Fruit fly (Drosophila melanogaster) whole organism, pupa: ENCODE data around the gene CG32192.

ENCODE experiments used
- CG15710 ChIP-seq: fragments of 200-800 bp; sonication (Bioruptor generic); optimal IDR thresholded peaks from 2 replicates; lab custom pipeline; 2018; ENCODE audit warnings: missing biosample characterization, mild to moderate bottlenecking, missing genetic modification characterization, moderate library complexity
- CG32121 ChIP-seq: fragments of 200-800 bp; sonication (Bioruptor generic); IDR thresholded peaks from 2 replicates; pipeline ENCODE4 v1.3.6; 2022; ENCODE audit warnings: missing biosample characterization, missing genetic modification characterization
- D1 ChIP-seq: fragments of 200-800 bp; sonication (Bioruptor generic); optimal IDR thresholded peaks from 2 replicates; lab custom pipeline; 2018; ENCODE audit warnings: missing biosample characterization, mild to moderate bottlenecking, missing genetic modification characterization, moderate library complexity
- EcR ChIP-seq: fragments of 200-800 bp; sonication (Bioruptor generic); optimal IDR thresholded peaks from 3 replicates; lab custom pipeline; 2019; ENCODE audit warnings: missing biosample characterization, missing genetic modification characterization, mild to moderate bottlenecking, moderate library complexity, missing genetic modification reagents
- Pif1B ChIP-seq: fragments of 200-800 bp; sonication (Bioruptor generic); optimal IDR thresholded peaks from 3 replicates; lab custom pipeline; 2016; ENCODE audit warnings: missing biosample characterization, missing genetic modification characterization

DNA sequence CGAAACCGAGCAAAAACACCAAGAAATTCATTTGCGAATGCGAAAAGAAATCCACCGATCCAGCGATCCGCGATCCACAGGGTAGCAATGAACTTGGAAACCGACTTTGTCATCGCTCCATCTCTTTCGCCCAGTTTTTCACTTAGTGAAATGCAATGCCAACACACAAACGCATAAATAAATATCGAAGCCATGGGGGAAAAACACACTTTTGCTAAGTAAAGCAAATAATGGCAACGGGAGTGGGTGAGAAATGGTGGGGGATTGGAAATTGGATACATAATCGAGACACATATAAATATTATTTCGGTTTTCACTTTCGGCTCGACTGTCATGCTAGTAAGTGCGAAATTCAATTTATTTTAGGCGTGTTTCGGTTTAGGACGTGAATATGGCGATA, 43.2 kb upstream of the CG32192 start:
- no peak for TF ChIP-seq EcR (GFP tag; lab: Kevin White, UChicago)
- no peak for TF ChIP-seq CG15710 (tag; lab: Kevin White, UChicago)
- TF ChIP-seq D1 (tag; lab: Kevin White, UChicago) = no peak
- TF ChIP-seq Pif1B = no peak
- no peak for TF ChIP-seq CG32121 (GFP tag; lab: Robert Waterston, UW)
